Worm (Caenorhabditis elegans): Measurements from ENCODE around the gene T21C9.13.

Gene T21C9.13

DNA sequence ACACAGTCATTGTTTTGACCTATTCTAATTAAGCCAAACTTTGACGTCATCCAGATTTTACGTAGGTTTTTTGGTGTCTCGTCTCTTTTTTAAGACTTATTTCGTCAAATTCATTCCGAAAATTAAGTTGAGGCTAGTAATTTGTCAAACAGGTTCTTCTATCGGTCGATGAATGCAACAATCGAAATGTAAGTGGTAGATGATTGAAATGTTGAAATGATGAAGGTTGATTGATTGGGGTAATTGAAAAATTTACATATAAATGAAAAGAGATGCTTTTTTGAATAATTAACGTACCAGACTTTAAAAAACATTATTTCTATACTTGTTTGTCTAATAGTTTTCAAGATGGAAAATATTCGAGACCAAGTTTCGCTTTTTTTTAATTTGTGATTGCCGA, 40.7 kb upstream of the T21C9.13 start:
- TF ChIP-seq grh-1 (GFP tag; IDR thresholded peaks at IDR 0.05) (peak; percentile 42; the same call in 1 of the 2 replicates), C34B4.2 (tag; optimal IDR thresholded peaks at IDR 0.05) (no peak), nhr-85 (tag) (peak; percentile 72), irx-1 (tag; optimal IDR thresholded peaks at IDR 0.05) (no peak), ztf-4 (tag; optimal IDR thresholded peaks at IDR 0.05) (no peak)

- TF ChIP-seq ztf-4 (tag; optimal IDR thresholded peaks at IDR 0.05) (no peak), vab-15 (tag; optimal IDR thresholded peaks at IDR 0.05) (peak; percentile 71), alr-1 (tag; optimal IDR thresholded peaks at IDR 0.05; ENCODE audit: borderline replicate concordance) (no peak), ama-1 (optimal IDR thresholded peaks at IDR 0.05) (no peak), ceh-63 (GFP tag; optimal IDR thresholded peaks at IDR 0.05) (no peak), unc-130 (tag; optimal IDR thresholded peaks at IDR 0.05) (peak; percentile 57), C16A3.4 (tag; optimal IDR thresholded peaks at IDR 0.05) (peak; percentile 9), sox-4 (tag; optimal IDR thresholded peaks at IDR 0.05) (no peak), grh-1 (GFP tag; IDR thresholded peaks at IDR 0.05) (0 out of 2 replicates have a peak, but pooled peaks have one; percentile 19), nhr-85 (tag) (peak; percentile 87), fos-1 (tag; optimal IDR thresholded peaks at IDR 0.05) (no peak), lin-13 (GFP tag; optimal IDR thresholded peaks at IDR 0.05) (no peak), F16B12.6 (tag; optimal IDR thresholded peaks at IDR 0.05) (no peak), efl-1 (optimal IDR thresholded peaks at IDR 0.05) (no peak), efl-1 (GFP tag; optimal IDR thresholded peaks at IDR 0.05 in 1 of 2) (peak in 1 of 2 experiments; percentile 67), dpl-1 (GFP tag; optimal IDR thresholded peaks at IDR 0.05) (peak in 1 of 3 experiments; percentile 14), nhr-19 (GFP tag; conservative IDR thresholded peaks at IDR 0.05) (peak; percentile 7; the same call in 1 of the 2 replicates), elt-2 (tag; optimal IDR thresholded peaks at IDR 0.05) (no peak), nhr-11 (tag; optimal IDR thresholded peaks at IDR 0.05) (no peak), nhr-20 (tag; optimal IDR thresholded peaks at IDR 0.05) (peak; percentile 48), blmp-1 (tag; optimal IDR thresholded peaks at IDR 0.05) (peak; percentile 90), nhr-71 (tag; optimal IDR thresholded peaks at IDR 0.05) (peak; percentile 41), unc-86 (tag; optimal IDR thresholded peaks at IDR 0.05) (no peak), elt-3 (tag; optimal IDR thresholded peaks at IDR 0.05) (peak in 5 of 6 experiments; percentile 45 to 80 (median 69))
These were observed 40.0 kb upstream of the T21C9.13 start for ce11 chrV:10557094-10557493.

- TF ChIP-seq lin-14 (GFP tag; optimal IDR thresholded peaks at IDR 0.05) (peak; percentile 10), fkh-4 (tag; optimal IDR thresholded peaks at IDR 0.05; ENCODE audit: borderline replicate concordance) (no peak), lin-15B (tag; optimal IDR thresholded peaks at IDR 0.05) (no peak), alr-1 (tag; optimal IDR thresholded peaks at IDR 0.05; ENCODE audit: borderline replicate concordance) (no peak), ceh-8 (GFP tag; optimal IDR thresholded peaks at IDR 0.05) (no peak), mep-1 (tag; optimal IDR thresholded peaks at IDR 0.05) (no peak), hlh-4 (tag; optimal IDR thresholded peaks at IDR 0.05) (no peak), mef-2 (tag; optimal IDR thresholded peaks at IDR 0.05) (no peak), unc-86 (tag; optimal IDR thresholded peaks at IDR 0.05) (no peak), unc-30 (tag; optimal IDR thresholded peaks at IDR 0.05) (no peak), blmp-1 (tag; optimal IDR thresholded peaks at IDR 0.05) (peak; percentile 64)
These were observed 39.4 kb upstream of the T21C9.13 start, which contains the start of gene best-14 for ce11 chrV:10557676-10558075. TSS of gene best-14 (plus strand) at chrV:10557976.

DNA sequence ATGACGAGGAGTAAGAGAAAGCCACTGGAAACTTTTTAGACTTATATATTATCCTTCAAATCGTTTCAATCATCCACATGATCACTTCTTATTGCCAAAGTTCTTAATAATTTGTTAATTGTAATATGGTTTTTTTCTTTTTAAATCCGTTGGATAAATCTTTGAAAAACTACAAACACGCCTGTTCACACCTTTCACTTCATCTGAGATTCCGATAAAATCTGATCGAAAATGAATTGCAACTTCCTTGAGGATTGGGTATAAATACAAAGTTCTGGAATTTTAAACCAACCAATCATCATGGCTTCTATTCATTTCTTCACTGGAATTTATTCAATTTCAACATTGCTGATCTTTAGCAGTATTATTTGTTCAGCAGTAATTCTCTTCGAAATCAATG, 36.4 kb upstream of the T21C9.13 start, which contains the start of gene col-152:
Gene col-152, plus strand, starts transcription at position 301 of the 400 bp plus-strand sequence.
- no peak for TF ChIP-seq elt-2 (tag; optimal IDR thresholded peaks at IDR 0.05)
- TF ChIP-seq ceh-90 (tag; optimal IDR thresholded peaks at IDR 0.05): no peak
- TF ChIP-seq ceh-8 (GFP tag; optimal IDR thresholded peaks at IDR 0.05): no peak
- no peak for TF ChIP-seq mdl-1 (tag; optimal IDR thresholded peaks at IDR 0.05)
- TF ChIP-seq mep-1 (tag; optimal IDR thresholded peaks at IDR 0.05): no peak
- no peak for TF ChIP-seq xbp-1 (tag; optimal IDR thresholded peaks at IDR 0.05)
- TF ChIP-seq ztf-11 (tag; optimal IDR thresholded peaks at IDR 0.05): no peak
- no peak for TF ChIP-seq pag-3 (tag; optimal IDR thresholded peaks at IDR 0.05; ENCODE audit: borderline replicate concordance, insufficient read depth)
- TF ChIP-seq fkh-10 (GFP tag; optimal IDR thresholded peaks at IDR 0.05): no peak
- TF ChIP-seq lin-13 (GFP tag; optimal IDR thresholded peaks at IDR 0.05): no peak
- no peak for TF ChIP-seq alr-1 (tag; optimal IDR thresholded peaks at IDR 0.05; ENCODE audit: borderline replicate concordance)
- TF ChIP-seq egl-13 (tag; optimal IDR thresholded peaks at IDR 0.05): no peak
- TF ChIP-seq unc-98 (GFP tag; IDR thresholded peaks at IDR 0.05): no peak
- no peak for TF ChIP-seq hlh-4 (tag; optimal IDR thresholded peaks at IDR 0.05)
- TF ChIP-seq unc-30 (tag; optimal IDR thresholded peaks at IDR 0.05): no peak
- TF ChIP-seq ceh-82 (tag; optimal IDR thresholded peaks at IDR 0.05): no peak
- TF ChIP-seq dpl-1 (GFP tag; optimal IDR thresholded peaks at IDR 0.05): no peak
- TF ChIP-seq Y116A8C.19 (tag; optimal IDR thresholded peaks at IDR 0.05; ENCODE audit: borderline replicate concordance): no peak
